Fruit fly (Drosophila melanogaster) whole organism, embryonic: ENCODE results near the gene Mms19.

Source experiments
- CG1792 ChIP-seq: fragments of 200-800 bp; sonication (Bioruptor generic); optimal IDR thresholded peaks from 2 replicates; lab custom pipeline; 2016; ENCODE audit warnings: missing biosample characterization, missing genetic modification characterization
- CG33213 ChIP-seq: fragments of 200-800 bp; sonication (Bioruptor generic); optimal IDR thresholded peaks from 3 replicates; lab custom pipeline; 2016; ENCODE audit warnings: missing biosample characterization, missing genetic modification characterization
- CG4707 ChIP-seq: fragments of 200-800 bp; sonication (Bioruptor generic); optimal IDR thresholded peaks from 2 replicates; lab custom pipeline; 2018; ENCODE audit warnings: missing biosample characterization, mild to moderate bottlenecking, missing genetic modification characterization, moderate library complexity
- CG7839 ChIP-seq: fragments of 200-800 bp; sonication (Bioruptor generic); optimal IDR thresholded peaks from 3 replicates; lab custom pipeline; 2018; ENCODE audit warnings: missing biosample characterization, mild to moderate bottlenecking, missing genetic modification characterization, moderate library complexity
- CG8924 ChIP-seq: fragments of 200-800 bp; optimal IDR thresholded peaks from 3 replicates; lab custom pipeline; 2019; ENCODE audit warnings: missing biosample characterization, mild to moderate bottlenecking, missing genetic modification characterization, moderate library complexity
- ap ChIP-seq: fragments of 200-800 bp; sonication (Bioruptor generic); IDR thresholded peaks from 2 replicates; pipeline ENCODE4 v1.3.6; 2022; ENCODE audit warnings: missing biosample characterization, missing genetic modification characterization
- sim ChIP-seq: fragments of 200-800 bp; sonication (Bioruptor generic); IDR thresholded peaks from 2 replicates; pipeline ENCODE4 v1.3.6; 2022; ENCODE audit warnings: missing biosample characterization, missing genetic modification characterization
- sisA ChIP-seq: fragments of 200-800 bp; sonication (Bioruptor generic); IDR thresholded peaks from 2 replicates; pipeline ENCODE4 v1.3.6; 2022; ENCODE audit warnings: missing biosample characterization, missing genetic modification characterization
- sug ChIP-seq: fragments of 200-800 bp; optimal IDR thresholded peaks from 2 replicates; lab custom pipeline; 2019; ENCODE audit warnings: missing biosample characterization, mild to moderate bottlenecking, missing genetic modification characterization, moderate library complexity

- no peak for TF ChIP-seq sim (GFP tag; lab: Robert Waterston, UW)
- no peak for TF ChIP-seq CG8924 (tag; lab: Kevin White, UChicago)
- no peak for TF ChIP-seq CG4707 (GFP tag; lab: Kevin White, UChicago)
- TF ChIP-seq CG1792 (GFP tag; lab: Kevin White, UChicago) = no peak
- TF ChIP-seq sisA = no peak
- TF ChIP-seq CG33213 (GFP tag; lab: Kevin White, UChicago) = no peak
- peak; percentile 8 for TF ChIP-seq sug
- TF ChIP-seq ap (GFP tag; lab: Robert Waterston, UW) = no peak
- TF ChIP-seq CG7839 (tag; lab: Kevin White, UChicago) = no peak
Measured at dm6 chr3R:5250530-5251242, 18.3 kb downstream of the Mms19 start.
